Fruit fly (Drosophila melanogaster) whole organism, prepupa: ENCODE results near the gene CG32259.
A peak's percentile ranks its signal among the peaks of the same experiment; 100 is the strongest.

ENCODE experiments used
- CG10669 ChIP-seq: fragments of 200-800 bp; sonication (Bioruptor generic); optimal IDR thresholded peaks from 3 replicates; lab custom pipeline; 2018; ENCODE audit warnings: missing biosample characterization, mild to moderate bottlenecking, missing genetic modification characterization, moderate library complexity
- CG11762 ChIP-seq: fragments of 200-800 bp; sonication (Bioruptor generic); optimal IDR thresholded peaks from 3 replicates; lab custom pipeline; 2016; ENCODE audit warnings: missing biosample characterization, missing genetic modification characterization; ENCODE audit not compliant: insufficient read depth
- CG15336 ChIP-seq: fragments of 200-800 bp; sonication (Bioruptor generic); IDR thresholded peaks from 2 replicates; pipeline ENCODE4 v1.3.6; 2022; ENCODE audit warnings: missing biosample characterization, missing genetic modification characterization
- CG1621 ChIP-seq: fragments of 200-800 bp; sonication (Bioruptor generic); optimal IDR thresholded peaks from 3 replicates; lab custom pipeline; 2018; ENCODE audit warnings: missing biosample characterization, mild to moderate bottlenecking, missing genetic modification characterization
- CG16779 ChIP-seq: fragments of 200-800 bp; sonication (Bioruptor generic); optimal IDR thresholded peaks from 3 replicates; lab custom pipeline; 2017; ENCODE audit warnings: missing biosample characterization, mild to moderate bottlenecking, missing genetic modification characterization
- CG3032 ChIP-seq: fragments of 200-800 bp; optimal IDR thresholded peaks from 2 replicates; lab custom pipeline; 2019; ENCODE audit warnings: missing biosample characterization, mild to moderate bottlenecking, missing genetic modification characterization, moderate library complexity
- CG31627 ChIP-seq: fragments of 200-800 bp; sonication (Bioruptor generic); optimal IDR thresholded peaks from 3 replicates; lab custom pipeline; 2016; ENCODE audit warnings: missing biosample characterization, missing genetic modification characterization
- CG32006 ChIP-seq: fragments of 200-800 bp; sonication (Bioruptor generic); optimal IDR thresholded peaks from 3 replicates; lab custom pipeline; 2017; ENCODE audit warnings: missing biosample characterization, mild to moderate bottlenecking, missing genetic modification characterization
- CG34406 ChIP-seq: fragments of 200-800 bp; sonication (Bioruptor generic); optimal IDR thresholded peaks from 3 replicates; lab custom pipeline; 2016; ENCODE audit warnings: missing biosample characterization, missing genetic modification characterization
- CG3919 ChIP-seq: fragments of 200-800 bp; sonication (Bioruptor generic); optimal IDR thresholded peaks from 3 replicates; lab custom pipeline; 2016; ENCODE audit warnings: missing biosample characterization, missing genetic modification characterization
- CG6163 ChIP-seq: fragments of 200-800 bp; sonication (Bioruptor generic); IDR thresholded peaks from 3 replicates; pipeline ENCODE4 v1.3.6; 2022; ENCODE audit warnings: missing biosample characterization, missing genetic modification characterization
- CG6276 ChIP-seq: fragments of 200-800 bp; sonication (Bioruptor generic); optimal IDR thresholded peaks from 2 replicates; lab custom pipeline; 2017; ENCODE audit warnings: missing biosample characterization, mild to moderate bottlenecking, missing genetic modification characterization
- CG6792 ChIP-seq: fragments of 200-800 bp; sonication (Bioruptor generic); optimal IDR thresholded peaks from 3 replicates; lab custom pipeline; 2016; ENCODE audit warnings: missing biosample characterization, missing genetic modification characterization
- CG7368 ChIP-seq: fragments of 200-800 bp; sonication (Bioruptor generic); optimal IDR thresholded peaks from 3 replicates; lab custom pipeline; 2016; ENCODE audit warnings: missing biosample characterization, missing genetic modification characterization
- CG8632 ChIP-seq: fragments of 200-800 bp; sonication (Bioruptor generic); optimal IDR thresholded peaks from 3 replicates; lab custom pipeline; 2016; ENCODE audit warnings: missing biosample characterization, missing genetic modification characterization
- Eip75B ChIP-seq: fragments of 200-800 bp; sonication (Bioruptor generic); optimal IDR thresholded peaks from 3 replicates; lab custom pipeline; 2016; ENCODE audit warnings: missing biosample characterization, missing genetic modification characterization
- Eip93F ChIP-seq: fragments of 200-800 bp; sonication (Bioruptor generic); optimal IDR thresholded peaks from 2 replicates; lab custom pipeline; 2016; ENCODE audit warnings: missing biosample characterization, mild to moderate bottlenecking, missing genetic modification characterization
- Ets21C ChIP-seq: fragments of 200-800 bp; sonication (Bioruptor generic); optimal IDR thresholded peaks from 3 replicates; lab custom pipeline; 2016; ENCODE audit warnings: missing biosample characterization, missing genetic modification characterization
- Ets96B ChIP-seq: fragments of 200-800 bp; optimal IDR thresholded peaks from 2 replicates; lab custom pipeline; 2019; ENCODE audit warnings: missing biosample characterization, mild to moderate bottlenecking, missing genetic modification characterization, moderate library complexity
- Hr39 ChIP-seq: fragments of 200-800 bp; sonication (Bioruptor generic); optimal IDR thresholded peaks from 2 replicates; lab custom pipeline; 2016; ENCODE audit warnings: missing biosample characterization, missing genetic modification characterization
- Lpt ChIP-seq: fragments of 200-800 bp; sonication (Bioruptor generic); optimal IDR thresholded peaks from 3 replicates; lab custom pipeline; 2016; ENCODE audit warnings: missing biosample characterization, missing genetic modification characterization
- Smox ChIP-seq: fragments of 200-800 bp; sonication (Bioruptor generic); optimal IDR thresholded peaks from 3 replicates; lab custom pipeline; 2016; ENCODE audit warnings: missing biosample characterization, missing genetic modification characterization
- Sox102F ChIP-seq: fragments of 200-800 bp; sonication (Bioruptor generic); optimal IDR thresholded peaks from 2 replicates; lab custom pipeline; 2016; ENCODE audit warnings: missing biosample characterization, mild to moderate bottlenecking, missing genetic modification characterization
- Sox14 ChIP-seq: fragments of 200-800 bp; sonication (Bioruptor generic); optimal IDR thresholded peaks from 3 replicates; lab custom pipeline; 2016; ENCODE audit warnings: missing biosample characterization, missing genetic modification characterization
- Sox15 ChIP-seq: fragments of 200-800 bp; sonication (Bioruptor generic); optimal IDR thresholded peaks from 3 replicates; lab custom pipeline; 2016; ENCODE audit warnings: missing biosample characterization, missing genetic modification characterization
- achi ChIP-seq: fragments of 200-800 bp; sonication (Bioruptor generic); optimal IDR thresholded peaks from 3 replicates; lab custom pipeline; 2016; ENCODE audit warnings: missing biosample characterization, missing genetic modification characterization
- acj6 ChIP-seq: fragments of 200-800 bp; sonication (Bioruptor generic); optimal IDR thresholded peaks from 3 replicates; lab custom pipeline; 2016; ENCODE audit warnings: missing biosample characterization, missing genetic modification characterization
- dac ChIP-seq: fragments of 200-800 bp; sonication (Bioruptor generic); optimal IDR thresholded peaks from 2 replicates; lab custom pipeline; 2017; ENCODE audit warnings: missing biosample characterization, mild to moderate bottlenecking, missing genetic modification characterization
- eg ChIP-seq: fragments of 200-800 bp; sonication (Bioruptor generic); IDR thresholded peaks from 3 replicates; pipeline ENCODE4 v1.3.6; 2022; ENCODE audit warnings: missing biosample characterization, missing genetic modification characterization
- esn ChIP-seq: fragments of 200-800 bp; sonication (Bioruptor generic); optimal IDR thresholded peaks from 2 replicates; lab custom pipeline; 2016; ENCODE audit warnings: missing biosample characterization, mild to moderate bottlenecking, missing genetic modification characterization, moderate library complexity
- fd85E ChIP-seq: fragments of 200-800 bp; sonication (Bioruptor generic); optimal IDR thresholded peaks from 3 replicates; lab custom pipeline; 2016; ENCODE audit warnings: missing biosample characterization, missing genetic modification characterization
- fkh ChIP-seq: fragments of 200-800 bp; sonication (Bioruptor generic); optimal IDR thresholded peaks from 3 replicates; lab custom pipeline; 2017; ENCODE audit warnings: missing biosample characterization, mild to moderate bottlenecking, missing genetic modification characterization, moderate library complexity
- net ChIP-seq: fragments of 200-800 bp; sonication (Bioruptor generic); optimal IDR thresholded peaks from 3 replicates; lab custom pipeline; 2016; ENCODE audit warnings: missing biosample characterization, missing genetic modification characterization
- ss ChIP-seq, 2 experiments: fragments of 200-800 bp; sonication (Bioruptor generic); optimal IDR thresholded peaks; 2 replicates in 1 of 2; 3 replicates in 1 of 2; lab custom pipeline; 2017 to 2018; ENCODE audit warnings: mild to moderate bottlenecking in 2 of 2, missing biosample characterization in 2 of 2, missing genetic modification characterization in 2 of 2, moderate library complexity in 1 of 2
- svp ChIP-seq: fragments of 200-800 bp; sonication (Bioruptor generic); peaks from one replicate; lab custom pipeline; 2016; ENCODE audit warnings: missing biosample characterization, missing genetic modification characterization
- topi ChIP-seq: fragments of 200-800 bp; sonication (Bioruptor generic); optimal IDR thresholded peaks from 3 replicates; lab custom pipeline; 2016; ENCODE audit warnings: missing biosample characterization, missing genetic modification characterization
- vri ChIP-seq: fragments of 200-800 bp; sonication (Bioruptor generic); optimal IDR thresholded peaks from 3 replicates; lab custom pipeline; 2016; ENCODE audit warnings: missing biosample characterization, mild to moderate bottlenecking, missing genetic modification characterization

CG32259 gene

DNA sequence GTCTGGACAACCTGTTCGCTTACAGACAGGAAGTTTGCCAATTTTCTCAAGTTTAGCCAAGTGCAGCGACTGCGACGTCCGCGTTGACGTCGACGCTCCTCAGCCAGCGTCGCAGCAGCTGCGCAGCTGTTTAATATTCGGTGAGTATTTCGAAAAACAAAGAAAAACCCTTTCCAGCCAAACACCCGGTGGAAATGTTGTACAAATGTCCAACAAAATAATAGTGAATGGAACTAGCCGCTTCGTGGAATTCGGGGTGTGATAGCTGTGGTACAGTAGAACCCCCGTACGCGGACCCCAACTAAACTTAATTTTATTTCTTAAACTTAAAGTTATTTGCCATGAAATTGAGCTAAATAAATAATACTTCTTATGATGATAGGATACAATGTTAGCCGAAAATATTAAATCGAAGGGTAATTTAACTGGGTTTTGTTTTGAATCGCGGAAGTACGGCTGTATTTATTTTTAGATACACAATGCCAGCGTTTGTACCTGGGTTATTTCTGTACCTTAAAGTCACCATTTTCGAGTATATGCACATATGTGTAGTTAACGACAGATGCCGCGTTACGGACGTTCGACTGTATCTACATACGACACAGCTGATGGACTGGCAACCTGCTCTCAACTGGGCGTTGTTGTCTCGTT lies 39.8 kb downstream of the CG32259 start (continued):
- no peak for TF ChIP-seq fd85E
- peak; percentile 77 for TF ChIP-seq CG6276 (GFP tag; lab: Kevin White, UChicago)
- peak; percentile 16 for TF ChIP-seq CG16779 (tag; lab: Kevin White, UChicago)
- TF ChIP-seq CG6792 (GFP tag; lab: Kevin White, UChicago), result peak; percentile 39
- TF ChIP-seq net (GFP tag; lab: Kevin White, UChicago), result peak; percentile 52
- TF ChIP-seq Hr39 (GFP tag; lab: Kevin White, UChicago), result peak; percentile 60
- peak; percentile 26 for TF ChIP-seq Eip93F (GFP tag; lab: Kevin White, UChicago)
- TF ChIP-seq CG3919 (GFP tag; lab: Kevin White, UChicago), result peak; percentile 74
- TF ChIP-seq CG1621 (tag; lab: Kevin White, UChicago), result peak; percentile 0

DNA sequence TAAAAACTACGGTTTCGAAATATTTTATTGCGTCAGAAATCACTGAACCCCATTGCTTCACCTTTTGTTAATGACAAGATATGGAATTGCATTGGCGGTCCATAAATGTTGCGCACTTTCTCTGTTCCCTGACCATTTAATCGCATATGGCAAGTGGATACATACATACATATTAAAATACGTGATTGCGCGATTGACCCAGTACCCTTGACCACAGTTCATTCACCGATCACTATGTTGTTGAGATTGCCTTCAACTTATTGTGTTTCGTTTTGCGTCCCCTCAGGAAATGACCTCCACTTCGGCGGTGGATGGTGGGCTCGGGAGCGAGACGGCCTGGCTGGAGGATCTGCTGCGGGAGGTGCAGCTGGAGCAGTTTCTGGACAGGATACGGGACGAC lies 41.0 kb downstream of the CG32259 start:
- TF ChIP-seq vri (peak; percentile 2), svp (GFP tag; lab: Kevin White, UChicago) (peak; percentile 82), CG3919 (GFP tag; lab: Kevin White, UChicago) (no peak)

DNA sequence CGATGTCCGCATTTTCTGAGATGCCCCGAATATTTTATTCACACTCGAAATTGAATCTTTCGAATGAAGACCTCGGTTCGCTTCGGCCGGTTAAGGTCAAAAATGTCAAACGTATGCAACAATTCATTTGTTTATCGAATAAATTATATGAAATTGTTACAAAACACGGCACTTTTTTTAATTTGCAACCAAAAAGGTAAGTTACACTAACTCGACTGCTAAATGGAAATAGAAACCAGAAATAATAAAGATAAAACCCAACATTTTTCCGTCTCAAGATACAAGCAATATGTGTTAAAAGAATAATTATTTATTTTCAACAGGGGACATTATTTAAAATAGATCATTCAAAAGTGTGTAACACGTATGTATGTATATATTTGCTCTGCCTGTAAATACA lies 44.8 kb downstream of the CG32259 start:
- no peak for TF ChIP-seq CG32006 (GFP tag; lab: Kevin White, UChicago)
- TF ChIP-seq svp (GFP tag; lab: Kevin White, UChicago), result peak; percentile 64

DNA sequence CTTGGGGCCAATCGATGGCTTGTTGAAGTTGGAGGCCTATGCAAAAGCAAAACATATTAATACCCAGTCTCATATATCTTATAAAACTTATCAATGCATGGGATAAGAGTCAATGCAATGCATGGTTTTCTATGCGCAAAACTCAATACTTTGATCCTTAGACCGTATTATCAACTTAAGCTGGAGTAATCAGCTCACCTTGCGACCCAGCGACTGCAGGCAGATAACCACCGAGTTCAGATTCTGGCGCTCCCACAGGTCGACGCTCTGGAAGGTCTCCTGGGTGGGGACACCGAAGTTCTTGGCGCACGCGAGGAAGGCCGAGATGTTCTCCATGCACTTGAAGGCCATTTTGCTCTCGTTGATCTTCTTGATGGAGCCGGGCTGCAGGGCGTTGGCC lies 45.9 kb downstream of the CG32259 start:
- TF ChIP-seq svp (GFP tag; lab: Kevin White, UChicago), result peak; percentile 97
- no peak for TF ChIP-seq CG31627 (GFP tag; lab: Kevin White, UChicago)
- TF ChIP-seq CG32006 (GFP tag; lab: Kevin White, UChicago), result no peak
- TF ChIP-seq, all 60 proteins: peak for 1

DNA sequence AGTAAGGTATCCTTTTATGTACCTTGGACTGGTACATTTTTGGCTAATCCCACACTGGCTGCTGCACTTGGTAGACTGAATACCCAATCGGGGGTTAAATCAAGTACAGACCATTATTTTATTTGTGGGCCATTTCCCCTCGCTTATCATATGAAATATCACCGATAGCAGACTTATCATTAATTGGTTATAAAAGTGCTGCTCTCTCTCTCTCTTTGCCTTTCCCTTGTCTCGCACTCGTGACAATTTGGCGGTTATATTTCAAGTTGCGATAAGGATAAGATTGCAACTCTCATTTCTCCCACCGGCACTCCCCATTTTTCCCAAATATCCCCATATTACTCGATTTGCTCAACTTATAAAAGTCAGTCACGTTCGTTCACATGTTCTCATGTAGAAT lies 46.5 kb downstream of the CG32259 start:
- no peak for TF ChIP-seq Sox102F (GFP tag; lab: Kevin White, UChicago)
- TF ChIP-seq CG11762, result no peak
- peak; percentile 25 for TF ChIP-seq vri
- peak; percentile 16 for TF ChIP-seq svp (GFP tag; lab: Kevin White, UChicago)
- TF ChIP-seq CG6163 (GFP tag; lab: Robert Waterston, UW), result no peak
- peak; percentile 74 for TF ChIP-seq Eip93F (GFP tag; lab: Kevin White, UChicago)
- TF ChIP-seq, all 60 proteins: peak for 3

DNA sequence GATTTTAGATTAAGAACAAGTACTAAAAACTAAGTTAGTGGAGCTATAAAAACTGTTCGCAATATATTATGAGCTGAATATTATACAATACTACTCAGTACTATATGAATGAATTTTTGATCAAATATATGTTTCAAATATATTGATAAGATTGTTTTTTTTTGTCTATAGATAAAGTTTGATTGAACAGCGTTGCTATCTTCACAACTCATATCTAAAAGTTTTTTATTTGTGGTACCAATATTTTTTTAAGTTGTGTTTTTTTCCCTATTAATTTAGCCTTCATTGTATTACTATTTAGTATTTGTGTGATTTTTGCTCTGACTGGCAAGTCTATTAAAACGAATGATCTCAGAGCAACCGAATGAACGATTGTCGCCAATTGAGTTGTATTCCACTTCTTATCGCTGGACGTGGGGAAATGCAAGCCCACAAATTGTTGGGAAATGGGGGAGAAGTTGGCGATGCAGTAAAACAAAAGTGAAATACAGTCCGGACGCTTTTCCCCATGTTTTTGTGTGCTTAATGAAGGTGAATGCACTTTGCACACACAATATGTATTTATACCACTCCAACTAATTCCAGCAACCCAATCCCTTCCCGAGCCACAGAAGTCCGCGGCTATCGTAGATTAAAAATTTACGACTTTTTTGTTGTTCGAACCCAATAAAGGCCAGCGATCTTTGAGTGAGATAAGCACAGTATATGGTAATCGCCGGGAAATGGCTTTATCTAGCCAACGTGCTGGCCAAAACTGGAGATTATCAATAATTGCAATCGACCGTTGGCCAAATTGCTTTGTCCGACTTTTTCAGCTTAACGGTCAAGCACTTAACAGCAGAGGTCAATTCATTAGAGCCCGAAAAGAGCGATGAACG lies 47.6 kb downstream of the CG32259 start:
- TF ChIP-seq CG3032 (tag; lab: Kevin White, UChicago) (no peak), CG32006 (GFP tag; lab: Kevin White, UChicago) (peak; percentile 17), ss (GFP tag; optimal IDR thresholded peaks at IDR 0.05; lab: Kevin White, UChicago) (no peak), achi (GFP tag; lab: Kevin White, UChicago) (peak; percentile 11), CG8632 (GFP tag; lab: Kevin White, UChicago) (no peak), CG11762 (no peak), esn (GFP tag; lab: Kevin White, UChicago) (no peak), fkh (GFP tag; lab: Kevin White, UChicago) (peak; percentile 35), Sox102F (GFP tag; lab: Kevin White, UChicago) (no peak), eg (GFP tag; lab: Robert Waterston, UW) (peak; percentile 63), CG7368 (GFP tag; lab: Kevin White, UChicago) (no peak), Eip75B (GFP tag; lab: Kevin White, UChicago) (no peak), topi (GFP tag; lab: Kevin White, UChicago) (peak; percentile 10), Sox14 (GFP tag; lab: Kevin White, UChicago) (no peak), CG3919 (GFP tag; lab: Kevin White, UChicago) (no peak), CG15336 (GFP tag; lab: Robert Waterston, UW) (peak; percentile 70), Lpt (no peak), Smox (GFP tag; lab: Kevin White, UChicago) (no peak), Ets21C (no peak), Ets96B (tag; lab: Kevin White, UChicago) (peak; percentile 14), vri (peak; percentile 61), net (GFP tag; lab: Kevin White, UChicago) (peak; percentile 11), acj6 (GFP tag; lab: Kevin White, UChicago) (no peak), dac (GFP tag; lab: Kevin White, UChicago) (no peak), Sox15 (GFP tag; lab: Kevin White, UChicago) (no peak), CG34406 (GFP tag; lab: Kevin White, UChicago) (no peak), Hr39 (GFP tag; lab: Kevin White, UChicago) (no peak), CG10669 (GFP tag; lab: Kevin White, UChicago) (no peak)
